Worm (Caenorhabditis elegans) whole organism, L3 larva: Measurements from ENCODE around the gene nas-28.

Experiments
- aly-2 ChIP-seq: fragments of 150-350 bp; optimal IDR thresholded peaks from 2 replicates; lab custom pipeline; 2014; ENCODE audit warnings: missing biosample characterization, missing genetic modification characterization
- ama-1 ChIP-seq: fragments of 150-350 bp; optimal IDR thresholded peaks from 2 replicates; lab custom pipeline; 2018
- elt-1 ChIP-seq: fragments of 150-350 bp; optimal IDR thresholded peaks from 2 replicates; lab custom pipeline; 2014; ENCODE audit warnings: missing biosample characterization, missing genetic modification characterization
- fos-1 ChIP-seq: fragments of 150-350 bp; optimal IDR thresholded peaks from 2 replicates; lab custom pipeline; 2014; ENCODE audit warnings: missing biosample characterization, missing genetic modification characterization
- jun-1 ChIP-seq: fragments of 150-350 bp; optimal IDR thresholded peaks from 2 replicates; lab custom pipeline; 2014; ENCODE audit warnings: missing biosample characterization, missing genetic modification reagents, missing genetic modification characterization
- mdl-1 ChIP-seq: fragments of 150-350 bp; optimal IDR thresholded peaks from 2 replicates; lab custom pipeline; 2014; ENCODE audit warnings: missing biosample characterization, missing genetic modification characterization
- nhr-25 ChIP-seq: sonication (generic microtip); optimal IDR thresholded peaks from 2 replicates; lab custom pipeline; 2017; ENCODE audit warnings: missing biosample characterization, missing genetic modification characterization
- nhr-76 ChIP-seq: fragments of 150-350 bp; sonication (generic microtip); optimal IDR thresholded peaks from 5 replicates; lab custom pipeline; 2014; ENCODE audit warnings: missing biosample characterization, missing genetic modification characterization
- nhr-77 ChIP-seq: fragments of 150-350 bp; optimal IDR thresholded peaks from 2 replicates; lab custom pipeline; 2014; ENCODE audit warnings: missing biosample characterization, missing genetic modification characterization
- tbx-2 ChIP-seq: sonication (generic microtip); optimal IDR thresholded peaks from 2 replicates; lab custom pipeline; 2016; ENCODE audit warnings: mild to moderate bottlenecking, missing genetic modification characterization, missing compliant biosample characterization

- TF ChIP-seq nhr-76 (tag; lab: Kevin White, UChicago) (no peak), aly-2 (tag; lab: Kevin White, UChicago) (no peak), nhr-77 (tag; lab: Kevin White, UChicago) (no peak), ama-1 (lab: Kevin White, UChicago) (no peak), elt-1 (no peak), jun-1 (tag; lab: Kevin White, UChicago) (no peak), nhr-25 (tag; lab: Kevin White, UChicago) (no peak), fos-1 (no peak), mdl-1 (tag; lab: Kevin White, UChicago) (no peak), tbx-2 (tag; lab: Kevin White, UChicago) (no peak)
Observed at ce11 chrIII:6178586-6178985, 4.4 kb downstream of the nas-28 start, which contains the start of gene F42A10.7.
